Fruit fly (Drosophila melanogaster) whole organism, prepupa: Measurements from ENCODE around the gene CG31804.

ENCODE experiments used
- CG11762 ChIP-seq: fragments of 200-800 bp; sonication (Bioruptor generic); optimal IDR thresholded peaks from 3 replicates; lab custom pipeline; 2016; ENCODE audit warnings: missing biosample characterization, missing genetic modification characterization; ENCODE audit not compliant: insufficient read depth
- CG6792 ChIP-seq: fragments of 200-800 bp; sonication (Bioruptor generic); optimal IDR thresholded peaks from 3 replicates; lab custom pipeline; 2016; ENCODE audit warnings: missing biosample characterization, missing genetic modification characterization
- Eip93F ChIP-seq: fragments of 200-800 bp; sonication (Bioruptor generic); optimal IDR thresholded peaks from 2 replicates; lab custom pipeline; 2016; ENCODE audit warnings: missing biosample characterization, mild to moderate bottlenecking, missing genetic modification characterization
- Ets21C ChIP-seq: fragments of 200-800 bp; sonication (Bioruptor generic); optimal IDR thresholded peaks from 3 replicates; lab custom pipeline; 2016; ENCODE audit warnings: missing biosample characterization, missing genetic modification characterization
- Lpt ChIP-seq: fragments of 200-800 bp; sonication (Bioruptor generic); optimal IDR thresholded peaks from 3 replicates; lab custom pipeline; 2016; ENCODE audit warnings: missing biosample characterization, missing genetic modification characterization
- Met ChIP-seq: fragments of 200-800 bp; sonication (Bioruptor generic); optimal IDR thresholded peaks from 3 replicates; lab custom pipeline; 2016; ENCODE audit warnings: missing biosample characterization, missing genetic modification characterization
- acj6 ChIP-seq: fragments of 200-800 bp; sonication (Bioruptor generic); optimal IDR thresholded peaks from 3 replicates; lab custom pipeline; 2016; ENCODE audit warnings: missing biosample characterization, missing genetic modification characterization
- dsx ChIP-seq: fragments of 200-800 bp; optimal IDR thresholded peaks from 3 replicates; lab custom pipeline; 2019; ENCODE audit warnings: missing biosample characterization, mild to moderate bottlenecking, missing genetic modification characterization, moderate library complexity; ENCODE audit not compliant: poor library complexity, severe bottlenecking
- esn ChIP-seq: fragments of 200-800 bp; sonication (Bioruptor generic); optimal IDR thresholded peaks from 2 replicates; lab custom pipeline; 2016; ENCODE audit warnings: missing biosample characterization, mild to moderate bottlenecking, missing genetic modification characterization, moderate library complexity
- fd85E ChIP-seq: fragments of 200-800 bp; sonication (Bioruptor generic); optimal IDR thresholded peaks from 3 replicates; lab custom pipeline; 2016; ENCODE audit warnings: missing biosample characterization, missing genetic modification characterization
- lz ChIP-seq: fragments of 200-800 bp; sonication (Bioruptor generic); optimal IDR thresholded peaks from 3 replicates; lab custom pipeline; 2016; ENCODE audit warnings: missing biosample characterization, missing genetic modification characterization
- spab ChIP-seq: fragments of 200-800 bp; sonication (Bioruptor generic); optimal IDR thresholded peaks from 2 replicates; lab custom pipeline; 2017; ENCODE audit warnings: missing biosample characterization, mild to moderate bottlenecking, missing genetic modification characterization, missing genetic modification reagents

The CG31804 gene

dm6 chr2L:17410358-17410757 is 47.1 kb downstream of the CG31804 start, which contains the start of the genes Polr2J and CG15141 (continued):
- TF ChIP-seq spab (GFP tag; lab: Kevin White, UChicago) (peak; percentile 33), Lpt (no peak), fd85E (no peak), Met (GFP tag; lab: Kevin White, UChicago) (peak; percentile 72), esn (peak; percentile 85), lz (peak; percentile 84), CG11762 (GFP tag; lab: Kevin White, UChicago) (peak; percentile 44), Ets21C (GFP tag; lab: Kevin White, UChicago) (peak; percentile 62), Eip93F (GFP tag; lab: Kevin White, UChicago) (peak; percentile 27), CG6792 (no peak), dsx (GFP tag; lab: Kevin White, UChicago) (no peak)
- TF ChIP-seq, all 60 proteins: peak for 35

- TF ChIP-seq acj6 (GFP tag; lab: Kevin White, UChicago): no peak
These were observed 49.2 kb downstream of the CG31804 start, which contains the start of gene Rsph9 for dm6 chr2L:17412533-17412932. Gene Rsph9 (minus strand): TSS chr2L:17412633.
